Worm (Caenorhabditis elegans) whole organism, late embryonic: ENCODE measurements around the gene R04B5.6.

Experiments
- T23F11.4 ChIP-seq: fragments of 200-800 bp; sonication (Bioruptor generic); optimal IDR thresholded peaks from 2 replicates; lab custom pipeline; 2018; ENCODE audit warnings: mild to moderate bottlenecking, missing genetic modification characterization, missing compliant biosample characterization
- ama-1 ChIP-seq: fragments of 150-350 bp; optimal IDR thresholded peaks from 2 replicates; lab custom pipeline; 2014
- elt-2 ChIP-seq: sonication (generic microtip); optimal IDR thresholded peaks from 2 replicates; lab custom pipeline; 2016; ENCODE audit warnings: missing genetic modification reagents, missing genetic modification characterization, missing compliant biosample characterization
- ets-4 ChIP-seq: sonication (generic microtip); optimal IDR thresholded peaks from 2 replicates; lab custom pipeline; 2016; ENCODE audit warnings: missing genetic modification characterization, missing compliant biosample characterization
- nhr-232 ChIP-seq: sonication (generic microtip); optimal IDR thresholded peaks from 2 replicates; lab custom pipeline; 2016; ENCODE audit warnings: missing genetic modification characterization, missing compliant biosample characterization
- sox-4 ChIP-seq: sonication (generic microtip); optimal IDR thresholded peaks from 2 replicates; lab custom pipeline; 2017; ENCODE audit warnings: mild to moderate bottlenecking, missing genetic modification characterization, inconsistent platforms, missing compliant biosample characterization
- ztf-16 ChIP-seq: sonication (generic microtip); optimal IDR thresholded peaks from 2 replicates; lab custom pipeline; 2017; ENCODE audit warnings: missing genetic modification characterization, missing compliant biosample characterization

DNA sequence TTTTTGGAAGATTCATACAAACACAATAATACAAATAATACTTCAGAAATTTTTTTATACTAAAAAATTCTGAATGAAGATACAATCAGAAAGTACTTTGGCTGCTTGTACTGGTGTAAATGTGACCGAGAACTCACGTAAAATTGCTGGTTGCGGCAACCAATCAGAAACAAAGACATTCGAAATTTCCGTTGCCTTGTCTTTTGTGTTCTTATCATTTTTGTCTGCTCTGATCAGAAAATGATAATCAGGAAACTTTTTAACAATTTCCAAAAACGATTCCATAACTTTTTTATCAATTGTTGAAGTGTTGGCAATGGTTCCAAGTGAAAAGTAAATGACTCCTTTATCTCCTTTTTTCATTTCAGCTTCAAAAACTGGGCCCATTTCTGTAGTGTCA, 12.0 kb downstream of the R04B5.6 start:
- TF ChIP-seq T23F11.4 (GFP tag; lab: Kevin White, UChicago) (no peak), ets-4 (tag; lab: Kevin White, UChicago) (no peak), ama-1 (no peak), ztf-16 (tag; lab: Kevin White, UChicago) (no peak), sox-4 (tag; lab: Kevin White, UChicago) (no peak), nhr-232 (tag; lab: Kevin White, UChicago) (no peak), elt-2 (tag; lab: Kevin White, UChicago) (peak; percentile 17)
